Fruit fly (Drosophila melanogaster): ENCODE results near the gene CG17637.
"Not testable (repeated sequence)": the region's sequence is repeated elsewhere in the genome, so short reads cannot be mapped to it uniquely, and the experiment has no call there.

The CG17637 gene

dm6 chr3L:20491525-20492132 is 12.4 kb upstream of the CG17637 start, which contains the start of gene ND-39:
Gene ND-39, plus strand, starts transcription at chr3L:20492082.
- TF ChIP-seq CG8478 (optimal IDR thresholded peaks at IDR 0.05): no peak

- TF ChIP-seq CG8478 (optimal IDR thresholded peaks at IDR 0.05) (no peak), CTCF (optimal IDR thresholded peaks at IDR 0.05) (no peak)
These were observed 10.3 kb upstream of the CG17637 start for dm6 chr3L:20493417-20494261.

dm6 chr3L:20494262-20494601 is 9.8 kb upstream of the CG17637 start:
- no peak for TF ChIP-seq CG8478 (optimal IDR thresholded peaks at IDR 0.05)
- no peak for TF ChIP-seq CTCF (optimal IDR thresholded peaks at IDR 0.05)

dm6 chr3L:20494780-20495591 is 9.0 kb upstream of the CG17637 start, which contains the start of gene ZnT77C:
Gene ZnT77C, minus strand, starts transcription at chr3L:20494921.
- TF ChIP-seq CTCF (optimal IDR thresholded peaks at IDR 0.05) (peak in 1 of 2 experiments; percentile 27), CG8478 (optimal IDR thresholded peaks at IDR 0.05) (no peak)

dm6 chr3L:20497124-20497996 is 6.6 kb upstream of the CG17637 start, which contains the start of gene CG32425:
Gene CG32425, plus strand, starts transcription at chr3L:20497323.
- no peak for TF ChIP-seq CG8478 (optimal IDR thresholded peaks at IDR 0.05)
- TF ChIP-seq CTCF (optimal IDR thresholded peaks at IDR 0.05): peak; percentile 14 to 39

- TF ChIP-seq CG8478 (optimal IDR thresholded peaks at IDR 0.05) (no peak), CTCF (optimal IDR thresholded peaks at IDR 0.05) (peak; percentile 81 to 84)
These were observed 5.8 kb upstream of the CG17637 start for dm6 chr3L:20498204-20498603.

dm6 chr3L:20499536-20499935 is 4.5 kb upstream of the CG17637 start, which contains the start of gene CG18281:
Gene CG18281, plus strand, starts transcription at chr3L:20499836.
- not testable (repeated sequence) for TF ChIP-seq CTCF, CG8478 (optimal IDR thresholded peaks at IDR 0.05)

dm6 chr3L:20503256-20503655 is 730 bp upstream of the CG17637 start:
- TF ChIP-seq CG8478 (optimal IDR thresholded peaks at IDR 0.05) (no peak), CTCF (optimal IDR thresholded peaks at IDR 0.05) (no peak)

dm6 chr3L:20505732-20506131 is 1.7 kb downstream of the CG17637 start, which contains the start of gene CG5078:
Gene CG5078, plus strand, starts transcription at chr3L:20506032.
- no peak for TF ChIP-seq CTCF (optimal IDR thresholded peaks at IDR 0.05)
- TF ChIP-seq CG8478 (optimal IDR thresholded peaks at IDR 0.05): no peak

- no peak for TF ChIP-seq CG8478 (optimal IDR thresholded peaks at IDR 0.05)
- TF ChIP-seq CTCF (optimal IDR thresholded peaks at IDR 0.05): no peak
These were observed 3.6 kb downstream of the CG17637 start for dm6 chr3L:20507552-20507951.

- TF ChIP-seq CG8478 (optimal IDR thresholded peaks at IDR 0.05): no peak
- TF ChIP-seq CTCF (optimal IDR thresholded peaks at IDR 0.05): no peak
These were observed 4.2 kb downstream of the CG17637 start for dm6 chr3L:20508136-20508635.

- TF ChIP-seq CTCF (optimal IDR thresholded peaks at IDR 0.05): no peak
- no peak for TF ChIP-seq CG8478 (optimal IDR thresholded peaks at IDR 0.05)
These were observed 5.3 kb downstream of the CG17637 start for dm6 chr3L:20509121-20509934.

dm6 chr3L:20511499-20512108 is 7.6 kb downstream of the CG17637 start:
- TF ChIP-seq CTCF (optimal IDR thresholded peaks at IDR 0.05) (no peak), CG8478 (optimal IDR thresholded peaks at IDR 0.05) (no peak)
